Fruit fly (Drosophila melanogaster): ENCODE data around the gene CG42570.
A peak's percentile ranks its signal among the peaks of the same experiment; 100 is the strongest.

The CG42570 gene

DNA sequence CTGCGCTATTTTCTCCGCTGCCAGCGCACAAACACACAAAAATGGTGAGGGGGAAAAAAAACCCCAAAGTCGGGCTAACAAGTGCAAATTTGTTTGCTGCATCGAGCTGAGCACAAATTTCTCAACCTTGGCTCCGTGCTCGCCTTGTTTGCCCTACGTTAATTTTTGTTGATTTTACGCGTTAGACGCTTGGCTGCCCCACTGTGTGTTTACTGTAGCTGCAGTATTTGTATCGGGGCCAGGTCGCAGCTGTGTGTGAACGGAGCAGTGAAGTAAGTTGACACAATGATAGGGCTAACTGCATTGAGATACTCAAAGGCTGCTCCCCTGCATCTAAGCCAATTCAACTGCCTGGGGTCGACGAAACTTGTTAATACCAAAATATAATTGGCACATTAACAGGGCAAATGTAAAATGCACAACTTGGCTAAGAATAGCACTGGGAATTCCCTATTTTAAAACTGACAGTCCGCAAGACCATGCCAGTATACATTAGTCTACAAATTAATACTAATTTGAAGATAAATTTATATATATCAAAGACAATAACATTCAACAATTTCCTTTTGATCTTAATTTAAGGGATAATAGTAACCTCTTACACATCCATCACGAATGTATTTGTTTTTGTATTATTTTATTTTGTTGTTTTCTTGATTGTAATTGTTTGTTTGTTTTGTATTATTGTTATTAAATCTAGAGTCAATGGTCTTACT, 1.7 kb upstream of the CG42570 start, which contains the start of gene CG42571 (continued):
- TF ChIP-seq sug (tag; optimal IDR thresholded peaks at IDR 0.05) (no peak), TFAM (GFP tag; optimal IDR thresholded peaks at IDR 0.05) (no peak)

- TF ChIP-seq so (GFP tag; IDR thresholded peaks at IDR 0.05) (no peak), D (optimal IDR thresholded peaks at IDR 0.05) (no peak), D (GFP tag; optimal IDR thresholded peaks at IDR 0.05) (no peak), Hey (tag; optimal IDR thresholded peaks at IDR 0.05) (peak; percentile 37), Med (GFP tag) (peak; percentile 39), CG3281 (GFP tag; optimal IDR thresholded peaks at IDR 0.05) (no peak), CG10979 (tag; optimal IDR thresholded peaks at IDR 0.05) (no peak), croc (GFP tag; conservative IDR thresholded peaks at IDR 0.05) (no peak), cwo (GFP tag; optimal IDR thresholded peaks at IDR 0.05) (peak; percentile 38), CG2199 (GFP tag; IDR thresholded peaks at IDR 0.05) (peak; percentile 86; the same call in 2 of the 3 replicates), CG17359 (tag; optimal IDR thresholded peaks at IDR 0.05) (no peak), CG42726 (GFP tag; IDR thresholded peaks at IDR 0.05; ENCODE audit: partially characterized antibody) (no peak), tgo (GFP tag; IDR thresholded peaks at IDR 0.05) (no peak), CG6765 (GFP tag; optimal IDR thresholded peaks at IDR 0.05) (no peak), D19A (tag; optimal IDR thresholded peaks at IDR 0.05) (peak; percentile 18), grau (tag; optimal IDR thresholded peaks at IDR 0.05) (peak; percentile 57)
Observed at dm6 chr3L:15720224-15720623, 2.6 kb downstream of the CG42570 start.

DNA sequence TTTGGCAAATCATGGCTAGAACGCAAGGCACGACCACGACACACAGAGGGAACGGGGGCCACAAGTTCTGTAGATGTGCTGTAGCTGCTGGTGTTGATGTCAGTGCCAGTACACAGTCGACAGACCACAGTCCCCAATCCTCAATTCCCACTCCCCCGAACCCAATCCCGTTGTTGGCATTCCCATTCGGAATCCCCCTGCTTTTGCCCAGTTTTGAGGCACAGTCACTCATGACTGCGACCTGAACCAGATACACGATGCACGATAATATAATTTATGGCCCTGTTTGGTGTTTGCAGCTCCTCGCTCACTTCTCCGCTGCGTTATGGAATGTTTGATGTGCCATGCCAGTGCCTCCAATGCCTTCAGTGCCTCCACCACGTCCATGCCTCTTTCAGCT, 3.3 kb downstream of the CG42570 start:
- peak; percentile 58; the same call in 1 of the 2 replicates for TF ChIP-seq crol (GFP tag; IDR thresholded peaks at IDR 0.05)
- TF ChIP-seq nmo (GFP tag; optimal IDR thresholded peaks at IDR 0.05), result no peak
- TF ChIP-seq sd (tag; optimal IDR thresholded peaks at IDR 0.05), result peak; percentile 37
- no peak for TF ChIP-seq CG2875 (GFP tag; optimal IDR thresholded peaks at IDR 0.05)
- 0 out of 2 replicates have a peak, but pooled peaks have one; percentile 17 for TF ChIP-seq ara (GFP tag; IDR thresholded peaks at IDR 0.05)
- 0 out of 3 replicates have a peak, but pooled peaks have one; percentile 65 for TF ChIP-seq CG2199 (GFP tag; IDR thresholded peaks at IDR 0.05)
- TF ChIP-seq Pdp1 (GFP tag; optimal IDR thresholded peaks at IDR 0.05), result peak in 1 of 2 experiments; percentile 12
- TF ChIP-seq Med (GFP tag), result peak; percentile 62
- 0 out of 3 replicates have a peak, but pooled peaks have one; percentile 19 for TF ChIP-seq z (GFP tag; IDR thresholded peaks at IDR 0.05)
- TF ChIP-seq grn (GFP tag; optimal IDR thresholded peaks at IDR 0.05), result peak; percentile 6
- no peak for TF ChIP-seq unc-4 (GFP tag; IDR thresholded peaks at IDR 0.05; ENCODE audit: partially characterized antibody)
- 0 out of 3 replicates have a peak, but pooled peaks have one; percentile 40 for TF ChIP-seq CG11456 (GFP tag; IDR thresholded peaks at IDR 0.05)
- TF ChIP-seq Dbx (GFP tag; IDR thresholded peaks at IDR 0.05), result 0 out of 3 replicates have a peak, but pooled peaks have one; percentile 17
- TF ChIP-seq kni (GFP tag; optimal IDR thresholded peaks at IDR 0.05), result peak; percentile 23

DNA sequence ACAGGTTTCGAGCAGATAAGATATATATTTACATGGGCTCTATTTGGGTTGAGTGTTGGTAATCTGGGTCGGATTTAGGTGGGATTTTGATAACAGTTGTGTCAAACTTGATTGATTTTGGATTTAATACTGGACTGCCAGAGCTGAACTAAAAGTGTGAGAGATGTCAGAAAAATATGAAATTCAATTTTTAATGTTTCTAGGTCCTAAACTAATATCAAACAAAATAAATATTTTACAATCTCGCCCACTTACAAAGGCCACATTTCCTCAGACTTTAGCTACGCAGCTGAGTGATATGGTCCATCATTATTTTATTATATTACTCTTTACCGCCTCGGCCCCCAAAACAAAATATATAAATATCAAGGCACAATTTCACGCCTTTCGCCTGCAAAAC, 9.2 kb downstream of the CG42570 start:
- TF ChIP-seq hth (optimal IDR thresholded peaks at IDR 0.05) (no peak), sisA (GFP tag; IDR thresholded peaks at IDR 0.05) (no peak), sr (GFP tag; IDR thresholded peaks at IDR 0.05) (0 out of 3 replicates have a peak, but pooled peaks have one; percentile 4), sens (GFP tag) (peak; percentile 69), eve (GFP tag; optimal IDR thresholded peaks at IDR 0.05) (peak in 1 of 2 experiments; percentile 52), CG8089 (GFP tag; optimal IDR thresholded peaks at IDR 0.05) (no peak), kah (GFP tag; optimal IDR thresholded peaks at IDR 0.05) (peak; percentile 48), Dip3 (GFP tag; optimal IDR thresholded peaks at IDR 0.05) (no peak), CG6175 (GFP tag; IDR thresholded peaks at IDR 0.05) (no peak), vnd (GFP tag; IDR thresholded peaks at IDR 0.05; ENCODE audit: partially characterized antibody) (no peak)
